Fruit fly (Drosophila melanogaster) whole organism, wandering third instar larva: ENCODE results near the gene CG17752.

Source experiments
- CG9705 ChIP-seq: fragments of 200-800 bp; sonication (Bioruptor generic); optimal IDR thresholded peaks from 2 replicates; lab custom pipeline; 2018; ENCODE audit warnings: missing biosample characterization, mild to moderate bottlenecking, missing genetic modification characterization
- Hr78 ChIP-seq: fragments of >200 bp; optimal IDR thresholded peaks from 2 replicates; lab custom pipeline; 2017; ENCODE audit warnings: missing biosample characterization, missing genetic modification characterization
- Sp1 ChIP-seq: fragments of 200-800 bp; sonication (Bioruptor generic); optimal IDR thresholded peaks from 3 replicates; lab custom pipeline; 2019; ENCODE audit warnings: missing biosample characterization, mild to moderate bottlenecking, missing genetic modification characterization, moderate library complexity
- brk ChIP-seq: fragments of 200-800 bp; sonication (Bioruptor generic); optimal IDR thresholded peaks from 2 replicates; lab custom pipeline; 2016; ENCODE audit warnings: missing biosample characterization, mild to moderate bottlenecking, missing genetic modification characterization
- dsf ChIP-seq: sonication (Bioruptor generic); optimal IDR thresholded peaks from 2 replicates; lab custom pipeline; 2016; ENCODE audit warnings: missing biosample characterization, missing genetic modification characterization, borderline replicate concordance
- foxo ChIP-seq, 2 experiments: fragments of 200-800 bp; sonication (Bioruptor generic); optimal IDR thresholded peaks; 2 replicates in 1 of 2; 3 replicates in 1 of 2; lab custom pipeline; 2016 to 2017; ENCODE audit warnings: missing biosample characterization in 2 of 2, missing genetic modification characterization in 2 of 2
- lola ChIP-seq: fragments of >200 bp; optimal IDR thresholded peaks from 2 replicates; lab custom pipeline; 2017; ENCODE audit warnings: missing biosample characterization, missing genetic modification characterization
- psq ChIP-seq: fragments of 200-800 bp; sonication (Bioruptor generic); optimal IDR thresholded peaks from 3 replicates; lab custom pipeline; 2017; ENCODE audit warnings: missing biosample characterization, mild to moderate bottlenecking, missing genetic modification characterization, moderate library complexity
- rgr ChIP-seq: fragments of 200-800 bp; sonication (Bioruptor generic); optimal IDR thresholded peaks from 3 replicates; lab custom pipeline; 2016; ENCODE audit warnings: missing biosample characterization, mild to moderate bottlenecking, missing genetic modification characterization
- usp ChIP-seq: fragments of >200 bp; optimal IDR thresholded peaks from 2 replicates; lab custom pipeline; 2017; ENCODE audit warnings: missing biosample characterization, missing genetic modification characterization
- woc ChIP-seq: sonication (Bioruptor generic); optimal IDR thresholded peaks from 2 replicates; lab custom pipeline; 2016; ENCODE audit warnings: missing biosample characterization, mild to moderate bottlenecking, missing genetic modification characterization

dm6 chr3R:19648289-19648916 lies 38.4 kb downstream of the CG17752 start, which contains the start of the genes CG6195 and CG31220:
- no peak for TF ChIP-seq CG9705 (GFP tag; lab: Kevin White, UChicago)
- TF ChIP-seq lola (GFP tag; lab: Kevin White, UChicago), result no peak
- TF ChIP-seq Sp1 (GFP tag; lab: Kevin White, UChicago), result no peak
- TF ChIP-seq dsf (GFP tag; lab: Kevin White, UChicago), result no peak
- peak; percentile 33 for TF ChIP-seq rgr (GFP tag; lab: Kevin White, UChicago)
- TF ChIP-seq brk, result no peak
- no peak for TF ChIP-seq woc
- no peak for TF ChIP-seq psq (GFP tag; lab: Kevin White, UChicago)
- TF ChIP-seq Hr78 (GFP tag; lab: Kevin White, UChicago), result no peak
- TF ChIP-seq usp (GFP tag; lab: Kevin White, UChicago), result no peak
- peak in 1 of 2 experiments; percentile 32 for TF ChIP-seq foxo (GFP tag; optimal IDR thresholded peaks at IDR 0.05; lab: Kevin White, UChicago)
